Fruit fly (Drosophila melanogaster) whole organism, adult: ENCODE measurements around the gene tkv.

Experiments
- CG11617 ChIP-seq: fragments of 200-800 bp; sonication (Bioruptor generic); optimal IDR thresholded peaks from 2 replicates; lab custom pipeline; 2017; ENCODE audit warnings: mild to moderate bottlenecking, missing biosample characterization, missing genetic modification reagents, missing genetic modification characterization
- CG12768 ChIP-seq: fragments of 200-800 bp; sonication (Bioruptor generic); optimal IDR thresholded peaks from 2 replicates; lab custom pipeline; 2017; ENCODE audit warnings: missing biosample characterization, missing genetic modification characterization, mild to moderate bottlenecking, moderate library complexity, missing genetic modification reagents
- CG14711 ChIP-seq: fragments of 200-800 bp; sonication (Bioruptor generic); optimal IDR thresholded peaks from 2 replicates; lab custom pipeline; 2018; ENCODE audit warnings: missing biosample characterization, mild to moderate bottlenecking, missing genetic modification characterization, moderate library complexity
- CG1620 ChIP-seq: fragments of 200-800 bp; sonication (Bioruptor generic); optimal IDR thresholded peaks from 2 replicates; lab custom pipeline; 2016; ENCODE audit warnings: missing biosample characterization, missing genetic modification characterization
- CG33017 ChIP-seq: fragments of 200-800 bp; sonication (Bioruptor generic); optimal IDR thresholded peaks from 2 replicates; lab custom pipeline; 2018; ENCODE audit warnings: missing biosample characterization, mild to moderate bottlenecking, missing genetic modification characterization, moderate library complexity
- CG5204 ChIP-seq: fragments of 200-800 bp; sonication (Bioruptor generic); optimal IDR thresholded peaks from 2 replicates; lab custom pipeline; 2016; ENCODE audit warnings: missing biosample characterization, missing genetic modification characterization
- CG7045 ChIP-seq: fragments of 200-800 bp; sonication (Bioruptor generic); optimal IDR thresholded peaks from 2 replicates; lab custom pipeline; 2017; ENCODE audit warnings: missing biosample characterization, mild to moderate bottlenecking, missing genetic modification characterization
- CG7101 ChIP-seq: fragments of 200-800 bp; sonication (Bioruptor generic); optimal IDR thresholded peaks from 2 replicates; lab custom pipeline; 2018; ENCODE audit warnings: missing biosample characterization, mild to moderate bottlenecking, missing genetic modification characterization, moderate library complexity
- Clk ChIP-seq: fragments of 200-800 bp; sonication (Bioruptor generic); optimal IDR thresholded peaks from 2 replicates; lab custom pipeline; 2017; ENCODE audit warnings: missing biosample characterization, missing genetic modification characterization
- Crg-1 ChIP-seq: fragments of 200-800 bp; sonication (Bioruptor generic); optimal IDR thresholded peaks from 2 replicates; lab custom pipeline; 2016; ENCODE audit warnings: missing biosample characterization, missing genetic modification characterization
- Hr96 ChIP-seq: fragments of 200-800 bp; sonication (Bioruptor generic); optimal IDR thresholded peaks from 2 replicates; lab custom pipeline; 2016; ENCODE audit warnings: missing biosample characterization, missing genetic modification characterization
- Mnt ChIP-seq: fragments of 200-800 bp; sonication (Bioruptor generic); optimal IDR thresholded peaks from 2 replicates; lab custom pipeline; 2016; ENCODE audit warnings: missing biosample characterization, mild to moderate bottlenecking, missing genetic modification characterization
- bab1 ChIP-seq: fragments of 200-800 bp; sonication (Bioruptor generic); optimal IDR thresholded peaks from 3 replicates; lab custom pipeline; 2019; ENCODE audit warnings: missing biosample characterization, mild to moderate bottlenecking, missing genetic modification characterization, moderate library complexity
- cic ChIP-seq: fragments of 200-800 bp; sonication (Bioruptor generic); optimal IDR thresholded peaks from 2 replicates; lab custom pipeline; 2017; ENCODE audit warnings: missing biosample characterization, mild to moderate bottlenecking, missing genetic modification characterization, moderate library complexity
- cnc ChIP-seq, 2 experiments: fragments of >200 bp; optimal IDR thresholded peaks; 2 replicates each; lab custom pipeline; 2017
- kay ChIP-seq: fragments of 200-800 bp; sonication (Bioruptor generic); peaks from one replicate; lab custom pipeline; 2016; ENCODE audit warnings: missing biosample characterization, missing genetic modification characterization, borderline replicate concordance
- ovo ChIP-seq: fragments of 200-800 bp; sonication (Bioruptor generic); optimal IDR thresholded peaks from 2 replicates; lab custom pipeline; 2016; ENCODE audit warnings: missing biosample characterization, missing genetic modification characterization
- pad ChIP-seq: fragments of 200-800 bp; sonication (Bioruptor generic); optimal IDR thresholded peaks from 3 replicates; lab custom pipeline; 2017; ENCODE audit warnings: missing biosample characterization, missing genetic modification characterization, mild to moderate bottlenecking, moderate library complexity, missing genetic modification reagents
- tj ChIP-seq: fragments of 200-800 bp; sonication (Bioruptor generic); optimal IDR thresholded peaks from 3 replicates; lab custom pipeline; 2017; ENCODE audit warnings: missing biosample characterization, mild to moderate bottlenecking, missing genetic modification characterization, moderate library complexity
- toe ChIP-seq: fragments of 200-800 bp; sonication (Bioruptor generic); optimal IDR thresholded peaks from 2 replicates; lab custom pipeline; 2016; ENCODE audit warnings: missing biosample characterization, missing genetic modification characterization

The tkv gene

dm6 chr2L:5208581-5208980 lies 62.6 kb downstream of the tkv start:
- TF ChIP-seq toe (GFP tag; lab: Kevin White, UChicago) (no peak), Mnt (GFP tag; lab: Kevin White, UChicago) (no peak), kay (GFP tag; lab: Kevin White, UChicago) (no peak), CG14711 (tag; lab: Kevin White, UChicago) (no peak), Clk (GFP tag; lab: Kevin White, UChicago) (no peak), bab1 (GFP tag; lab: Kevin White, UChicago) (no peak), CG1620 (GFP tag; lab: Kevin White, UChicago) (no peak), cnc (optimal IDR thresholded peaks at IDR 0.05; lab: Kevin White, UChicago) (no peak), Crg-1 (GFP tag; lab: Kevin White, UChicago) (no peak), CG5204 (GFP tag; lab: Kevin White, UChicago) (no peak), CG7045 (GFP tag; lab: Kevin White, UChicago) (no peak), ovo (GFP tag; lab: Kevin White, UChicago) (no peak), CG7101 (tag; lab: Kevin White, UChicago) (no peak), pad (no peak), Hr96 (no peak), tj (GFP tag; lab: Kevin White, UChicago) (no peak)

- TF ChIP-seq ovo (GFP tag; lab: Kevin White, UChicago) (no peak), Hr96 (no peak), CG5204 (GFP tag; lab: Kevin White, UChicago) (no peak), bab1 (GFP tag; lab: Kevin White, UChicago) (no peak), CG12768 (GFP tag; lab: Kevin White, UChicago) (no peak), CG33017 (tag; lab: Kevin White, UChicago) (no peak), CG11617 (GFP tag; lab: Kevin White, UChicago) (no peak), cic (GFP tag; lab: Kevin White, UChicago) (no peak), CG7045 (GFP tag; lab: Kevin White, UChicago) (no peak), toe (GFP tag; lab: Kevin White, UChicago) (no peak), CG1620 (GFP tag; lab: Kevin White, UChicago) (no peak), kay (GFP tag; lab: Kevin White, UChicago) (no peak), pad (no peak), cnc (optimal IDR thresholded peaks at IDR 0.05; lab: Kevin White, UChicago) (no peak)
Observed at dm6 chr2L:5206964-5207585, 64.1 kb downstream of the tkv start, which contains the start of gene Cyp28d2. Gene Cyp28d2 (plus strand): TSS chr2L:5207267.

dm6 chr2L:5197200-5197599 lies 74.0 kb downstream of the tkv start:
- TF ChIP-seq cnc (optimal IDR thresholded peaks at IDR 0.05; lab: Kevin White, UChicago) (no peak), toe (GFP tag; lab: Kevin White, UChicago) (no peak), Clk (GFP tag; lab: Kevin White, UChicago) (no peak), Hr96 (no peak), CG33017 (tag; lab: Kevin White, UChicago) (no peak), tj (GFP tag; lab: Kevin White, UChicago) (no peak), Mnt (GFP tag; lab: Kevin White, UChicago) (no peak)

dm6 chr2L:5196684-5197083 lies 74.5 kb downstream of the tkv start:
- TF ChIP-seq kay (GFP tag; lab: Kevin White, UChicago) (no peak), tj (GFP tag; lab: Kevin White, UChicago) (no peak), CG7045 (GFP tag; lab: Kevin White, UChicago) (no peak), Hr96 (no peak), Crg-1 (GFP tag; lab: Kevin White, UChicago) (no peak), CG14711 (tag; lab: Kevin White, UChicago) (no peak), toe (GFP tag; lab: Kevin White, UChicago) (no peak)

dm6 chr2L:5195639-5196038 lies 75.5 kb downstream of the tkv start:
- TF ChIP-seq Hr96 = no peak
- no peak for TF ChIP-seq kay (GFP tag; lab: Kevin White, UChicago)
- TF ChIP-seq Crg-1 (GFP tag; lab: Kevin White, UChicago) = no peak
- no peak for TF ChIP-seq pad
- TF ChIP-seq CG14711 (tag; lab: Kevin White, UChicago) = no peak
- TF ChIP-seq Clk (GFP tag; lab: Kevin White, UChicago) = no peak
- no peak for TF ChIP-seq bab1 (GFP tag; lab: Kevin White, UChicago)
- TF ChIP-seq cnc (optimal IDR thresholded peaks at IDR 0.05; lab: Kevin White, UChicago) = no peak
- TF ChIP-seq cic (GFP tag; lab: Kevin White, UChicago) = no peak
- no peak for TF ChIP-seq CG5204 (GFP tag; lab: Kevin White, UChicago)
- TF ChIP-seq CG1620 (GFP tag; lab: Kevin White, UChicago) = no peak
- no peak for TF ChIP-seq CG11617 (GFP tag; lab: Kevin White, UChicago)
- no peak for TF ChIP-seq CG12768 (GFP tag; lab: Kevin White, UChicago)

dm6 chr2L:5186543-5186942 lies 84.6 kb downstream of the tkv start:
- TF ChIP-seq CG11617 (GFP tag; lab: Kevin White, UChicago) (no peak), Clk (GFP tag; lab: Kevin White, UChicago) (no peak), tj (GFP tag; lab: Kevin White, UChicago) (no peak), Hr96 (no peak), cic (GFP tag; lab: Kevin White, UChicago) (no peak), cnc (optimal IDR thresholded peaks at IDR 0.05; lab: Kevin White, UChicago) (no peak), Mnt (GFP tag; lab: Kevin White, UChicago) (no peak), CG1620 (GFP tag; lab: Kevin White, UChicago) (no peak), pad (no peak), kay (GFP tag; lab: Kevin White, UChicago) (no peak), CG7101 (tag; lab: Kevin White, UChicago) (no peak), toe (GFP tag; lab: Kevin White, UChicago) (no peak), CG7045 (GFP tag; lab: Kevin White, UChicago) (no peak), CG14711 (tag; lab: Kevin White, UChicago) (no peak), bab1 (GFP tag; lab: Kevin White, UChicago) (no peak), CG12768 (GFP tag; lab: Kevin White, UChicago) (no peak)
